Worm (Caenorhabditis elegans): Measurements from ENCODE around the gene pst-1.
A peak's percentile ranks its signal among the peaks of the same experiment; 100 is the strongest.

The pst-1 gene

ce11 chrV:5996114-5996513 lies 52.8 kb downstream of the pst-1 start, which contains the start of gene cpg-4 (continued):
- TF ChIP-seq ztf-3 (GFP tag; optimal IDR thresholded peaks at IDR 0.05) (no peak), dpff-1 (tag; optimal IDR thresholded peaks at IDR 0.05) (no peak), madf-8 (GFP tag; conservative IDR thresholded peaks at IDR 0.05) (peak; percentile 98), nhr-27 (tag; optimal IDR thresholded peaks at IDR 0.05) (no peak), Y56A3A.18 (GFP tag; IDR thresholded peaks at IDR 0.05) (no peak), cebp-2 (GFP tag; IDR thresholded peaks at IDR 0.05) (no peak), let-607 (tag; optimal IDR thresholded peaks at IDR 0.05) (no peak), rpc-1 (optimal IDR thresholded peaks at IDR 0.05) (no peak), rpc-1 (tag; optimal IDR thresholded peaks at IDR 0.05) (no peak), efl-1 (GFP tag; optimal IDR thresholded peaks at IDR 0.05) (peak; percentile 89), tlf-1 (GFP tag; optimal IDR thresholded peaks at IDR 0.05) (peak; percentile 7), somi-1 (GFP tag; optimal IDR thresholded peaks at IDR 0.05) (no peak), gei-17 (GFP tag; optimal IDR thresholded peaks at IDR 0.05) (no peak), tbp1 (GFP tag; optimal IDR thresholded peaks at IDR 0.05) (no peak), aptf-2 (GFP tag; conservative IDR thresholded peaks at IDR 0.05) (no peak), K12H6.12 (tag; optimal IDR thresholded peaks at IDR 0.05) (no peak), sdz-38 (tag; optimal IDR thresholded peaks at IDR 0.05) (no peak), ztf-18 (tag; optimal IDR thresholded peaks at IDR 0.05) (no peak), pbrm-1 (GFP tag; IDR thresholded peaks at IDR 0.05) (no peak), lin-54 (GFP tag; optimal IDR thresholded peaks at IDR 0.05) (peak; percentile 68), zfh-2 (GFP tag; conservative IDR thresholded peaks at IDR 0.05) (no peak), madf-3 (GFP tag; IDR thresholded peaks at IDR 0.05) (peak; percentile 66; the same call in 1 of the 2 replicates), sea-2 (GFP tag; IDR thresholded peaks at IDR 0.05) (no peak), hlh-26 (GFP tag; conservative IDR thresholded peaks at IDR 0.05) (no peak), C17E4.6 (GFP tag; IDR thresholded peaks at IDR 0.05) (no peak), ets-4 (GFP tag; optimal IDR thresholded peaks at IDR 0.05) (no peak), Y95B8A.8 (GFP tag; IDR thresholded peaks at IDR 0.05) (peak; percentile 73; the same call in 1 of the 2 replicates), rec-8 (tag; optimal IDR thresholded peaks at IDR 0.05) (no peak), B0019.2 (GFP tag; conservative IDR thresholded peaks at IDR 0.05) (0 out of 2 replicates have a peak, but pooled peaks have one; percentile 25), ceh-58 (GFP tag; IDR thresholded peaks at IDR 0.05) (no peak), bed-2 (GFP tag; IDR thresholded peaks at IDR 0.05) (no peak), snpc-3.4 (tag; optimal IDR thresholded peaks at IDR 0.05) (peak; percentile 61), lin-26 (GFP tag; IDR thresholded peaks at IDR 0.05) (no peak), ztf-26 (tag; optimal IDR thresholded peaks at IDR 0.05) (no peak), lag-1 (GFP tag; IDR thresholded peaks at IDR 0.05) (no peak), ceh-40 (GFP tag; IDR thresholded peaks at IDR 0.05) (no peak), hmg-1.2 (GFP tag; IDR thresholded peaks at IDR 0.05) (peak; percentile 33; the same call in 1 of the 2 replicates)

- TF ChIP-seq Y53G8AR.9 (GFP tag; conservative IDR thresholded peaks at IDR 0.05) (peak; percentile 74; the same call in 1 of the 2 replicates), Y67H2A.10 (GFP tag; conservative IDR thresholded peaks at IDR 0.05) (peak; percentile 40; the same call in 1 of the 2 replicates), mcd-1 (GFP tag; IDR thresholded peaks at IDR 0.05) (peak; percentile 75), madf-6 (GFP tag; IDR thresholded peaks at IDR 0.05) (peak; percentile 43; the same call in 1 of the 2 replicates), F49E8.2 (tag; optimal IDR thresholded peaks at IDR 0.05; ENCODE audit: insufficient read depth) (no peak), unc-130 (GFP tag; optimal IDR thresholded peaks at IDR 0.05) (no peak), zim-3 (tag; optimal IDR thresholded peaks at IDR 0.05) (no peak), egrh-3 (GFP tag; IDR thresholded peaks at IDR 0.05) (0 out of 2 replicates have a peak, but pooled peaks have one; percentile 14), attf-3 (GFP tag; conservative IDR thresholded peaks at IDR 0.05) (peak; percentile 62), F10E7.11 (tag; optimal IDR thresholded peaks at IDR 0.05) (no peak), madf-3 (GFP tag; IDR thresholded peaks at IDR 0.05) (peak; percentile 83; the same call in 1 of the 2 replicates), dpff-1 (tag; optimal IDR thresholded peaks at IDR 0.05) (no peak), ccch-3 (GFP tag; optimal IDR thresholded peaks at IDR 0.05) (no peak), gei-17 (GFP tag; optimal IDR thresholded peaks at IDR 0.05) (peak; percentile 36), B0261.1 (tag; optimal IDR thresholded peaks at IDR 0.05) (no peak), ama-1 (optimal IDR thresholded peaks at IDR 0.05) (no peak), ama-1 (GFP tag; optimal IDR thresholded peaks at IDR 0.05) (no peak)
These were observed 57.1 kb downstream of the pst-1 start for ce11 chrV:6000368-6000802.

All from whole organism, young adult.